Worm (Caenorhabditis elegans) whole organism, L4 larva: ENCODE results near the gene nsy-1.

Source experiments
- F26F4.8 ChIP-seq: fragments of 200-800 bp; sonication (Bioruptor generic); conservative IDR thresholded peaks from 2 replicates; pipeline ENCODE4 v1.3.6; 2022; ENCODE audit warnings: missing genetic modification characterization, missing compliant biosample characterization
- F37D6.2 ChIP-seq: sonication (generic microtip); optimal IDR thresholded peaks from 2 replicates; lab custom pipeline; 2016; ENCODE audit warnings: mild to moderate bottlenecking, missing genetic modification characterization, missing compliant biosample characterization
- R02D3.7 ChIP-seq: fragments of 150-350 bp; sonication (generic microtip); optimal IDR thresholded peaks from 3 replicates; lab custom pipeline; 2014; ENCODE audit warnings: missing biosample characterization, missing genetic modification characterization
- T20F7.1 ChIP-seq: fragments of 200-800 bp; sonication (Bioruptor generic); optimal IDR thresholded peaks from 2 replicates; lab custom pipeline; 2018; ENCODE audit warnings: mild to moderate bottlenecking, missing genetic modification characterization, missing compliant biosample characterization
- Y48G9A.11 ChIP-seq: fragments of 200-800 bp; sonication (Bioruptor generic); IDR thresholded peaks from 2 replicates; pipeline ENCODE4 v1.3.6; 2022; ENCODE audit warnings: missing genetic modification reagents, missing genetic modification characterization, missing compliant biosample characterization
- Y5F2A.4 ChIP-seq: fragments of 200-800 bp; sonication (Bioruptor generic); optimal IDR thresholded peaks from 2 replicates; lab custom pipeline; 2018; ENCODE audit warnings: mild to moderate bottlenecking, missing genetic modification characterization, missing compliant biosample characterization
- ZK546.5 ChIP-seq, 2 experiments: sonication (generic microtip); optimal IDR thresholded peaks; 2 replicates each; lab custom pipeline; 2017; ENCODE audit warnings: missing biosample characterization in 2 of 2, missing genetic modification characterization in 2 of 2
- ama-1 ChIP-seq: fragments of 150-350 bp; optimal IDR thresholded peaks from 2 replicates; lab custom pipeline; 2014; ENCODE audit warnings: inconsistent platforms, mixed read lengths
- ceh-28 ChIP-seq: fragments of 150-350 bp; optimal IDR thresholded peaks from 2 replicates; lab custom pipeline; 2014; ENCODE audit warnings: missing biosample characterization, missing genetic modification reagents, missing genetic modification characterization
- ceh-82 ChIP-seq: sonication (generic microtip); optimal IDR thresholded peaks from 2 replicates; lab custom pipeline; 2017; ENCODE audit warnings: missing biosample characterization, missing genetic modification characterization
- ces-1 ChIP-seq: fragments of 150-350 bp; sonication (generic microtip); optimal IDR thresholded peaks from 4 replicates; lab custom pipeline; 2014; ENCODE audit warnings: missing biosample characterization, missing genetic modification reagents, missing genetic modification characterization
- cey-2 ChIP-seq: sonication (generic microtip); optimal IDR thresholded peaks from 3 replicates; lab custom pipeline; 2017; ENCODE audit warnings: missing genetic modification characterization, mild to moderate bottlenecking, missing compliant biosample characterization, antibody characterized with exemption, borderline replicate concordance; ENCODE audit not compliant: insufficient read depth
- ctbp-1 ChIP-seq: fragments of 200-800 bp; sonication (Bioruptor generic); IDR thresholded peaks from 2 replicates; pipeline ENCODE4 v1.3.6; 2022; ENCODE audit warnings: missing genetic modification reagents, missing genetic modification characterization, missing compliant biosample characterization
- daf-16 ChIP-seq, 3 experiments: sonication (generic microtip); optimal IDR thresholded peaks; 2 replicates each; lab custom pipeline; 2016 to 2017; ENCODE audit warnings: missing genetic modification characterization in 3 of 3, missing genetic modification reagents in 3 of 3, mild to moderate bottlenecking in 2 of 3, missing compliant biosample characterization in 2 of 3, missing biosample characterization in 1 of 3, moderate library complexity in 1 of 3
- dmd-6 ChIP-seq: fragments of 200-800 bp; sonication (Bioruptor generic); IDR thresholded peaks from 2 replicates; pipeline ENCODE4 v1.3.6; 2022; ENCODE audit warnings: missing genetic modification reagents, missing genetic modification characterization, missing compliant biosample characterization
- dmd-8 ChIP-seq: fragments of 200-800 bp; sonication (Bioruptor generic); IDR thresholded peaks from 2 replicates; pipeline ENCODE4 v1.3.6; 2022; ENCODE audit warnings: missing genetic modification characterization, missing compliant biosample characterization
- dve-1 ChIP-seq: sonication (generic microtip); optimal IDR thresholded peaks from 2 replicates; lab custom pipeline; 2017; ENCODE audit warnings: antibody characterized with exemption, mild to moderate bottlenecking, missing genetic modification characterization, missing compliant biosample characterization; ENCODE audit not compliant: insufficient read depth
- egl-43 ChIP-seq: fragments of 200-800 bp; sonication (Bioruptor generic); IDR thresholded peaks from 2 replicates; pipeline ENCODE4 v1.3.6; 2022; ENCODE audit warnings: missing genetic modification reagents, missing genetic modification characterization, missing compliant biosample characterization
- fos-1 ChIP-seq: fragments of 150-350 bp; optimal IDR thresholded peaks from 2 replicates; lab custom pipeline; 2014; ENCODE audit warnings: missing biosample characterization, missing genetic modification characterization
- hif-1 ChIP-seq, 2 experiments: sonication (generic microtip); optimal IDR thresholded peaks; 2 replicates each; lab custom pipeline; 2016 to 2017; ENCODE audit warnings: missing compliant biosample characterization in 2 of 2, missing genetic modification characterization in 2 of 2, missing genetic modification reagents in 2 of 2, missing genotype in 2 of 2, mild to moderate bottlenecking in 1 of 2
- hlh-11 ChIP-seq: fragments of 200-800 bp; sonication (Bioruptor generic); optimal IDR thresholded peaks from 2 replicates; lab custom pipeline; 2018; ENCODE audit warnings: mild to moderate bottlenecking, missing genetic modification characterization, missing compliant biosample characterization
- hlh-30 ChIP-seq: sonication (generic microtip); optimal IDR thresholded peaks from 2 replicates; lab custom pipeline; 2017; ENCODE audit warnings: antibody characterized with exemption, mild to moderate bottlenecking, missing genetic modification characterization, missing compliant biosample characterization; ENCODE audit not compliant: insufficient read depth
- hmg-1.1 ChIP-seq: fragments of 200-800 bp; sonication (Bioruptor generic); IDR thresholded peaks from 2 replicates; pipeline ENCODE4 v1.3.6; 2022; ENCODE audit warnings: missing genetic modification reagents, missing genetic modification characterization, missing compliant biosample characterization
- jun-1 ChIP-seq: fragments of 150-350 bp; optimal IDR thresholded peaks from 2 replicates; lab custom pipeline; 2014; ENCODE audit warnings: missing biosample characterization, missing genetic modification reagents, missing genetic modification characterization
- lim-7 ChIP-seq: fragments of 200-800 bp; sonication (Bioruptor generic); IDR thresholded peaks from 2 replicates; pipeline ENCODE4 v1.3.6; 2022; ENCODE audit warnings: missing genetic modification characterization, missing compliant biosample characterization
- lin-1 ChIP-seq: fragments of 200-800 bp; sonication (Bioruptor generic); IDR thresholded peaks from 2 replicates; pipeline ENCODE4 v1.3.6; 2022; ENCODE audit warnings: missing genetic modification reagents, missing genetic modification characterization, missing compliant biosample characterization
- lin-13 ChIP-seq: fragments of 150-350 bp; optimal IDR thresholded peaks from 2 replicates; lab custom pipeline; 2014; ENCODE audit warnings: missing biosample characterization, missing genetic modification reagents, missing genetic modification characterization
- lin-38 ChIP-seq: fragments of 200-800 bp; sonication (Bioruptor generic); IDR thresholded peaks from 2 replicates; pipeline ENCODE4 v1.3.6; 2022; ENCODE audit warnings: missing genetic modification reagents, missing genetic modification characterization, missing compliant biosample characterization
- lir-3 ChIP-seq: sonication (generic microtip); optimal IDR thresholded peaks from 2 replicates; lab custom pipeline; 2016; ENCODE audit warnings: mild to moderate bottlenecking, missing genetic modification characterization, missing compliant biosample characterization
- madf-5 ChIP-seq, 2 experiments: fragments of 200-800 bp; sonication (Bioruptor generic); IDR thresholded peaks; 2 replicates each; pipeline ENCODE4 v1.3.6; 2022; ENCODE audit warnings: missing compliant biosample characterization in 2 of 2, missing genetic modification characterization in 2 of 2
- mdl-1 ChIP-seq, 2 experiments: fragments of 150-350 bp in 1 of 2; sonication (generic microtip) in 1 of 2; optimal IDR thresholded peaks; 2 replicates each; lab custom pipeline; 2014 to 2017; ENCODE audit warnings: missing biosample characterization in 2 of 2, missing genetic modification characterization in 2 of 2
- nhr-10 ChIP-seq: fragments of 150-350 bp; optimal IDR thresholded peaks from 2 replicates; lab custom pipeline; 2014; ENCODE audit warnings: missing biosample characterization, missing genetic modification characterization
- nhr-11 ChIP-seq: fragments of 150-350 bp; optimal IDR thresholded peaks from 2 replicates; lab custom pipeline; 2014; ENCODE audit warnings: missing biosample characterization, missing genetic modification characterization
- nhr-25 ChIP-seq: sonication (generic microtip); optimal IDR thresholded peaks from 2 replicates; lab custom pipeline; 2017; ENCODE audit warnings: missing genetic modification characterization, mild to moderate bottlenecking, missing compliant biosample characterization, antibody characterized with exemption, moderate library complexity, borderline replicate concordance; ENCODE audit not compliant: insufficient read depth
- nhr-41 ChIP-seq: fragments of 200-800 bp; sonication (Bioruptor generic); IDR thresholded peaks from 2 replicates; pipeline ENCODE4 v1.3.6; 2022; ENCODE audit warnings: missing genetic modification reagents, missing genetic modification characterization, missing compliant biosample characterization
- nhr-42 ChIP-seq: fragments of 200-800 bp; sonication (Bioruptor generic); IDR thresholded peaks from 2 replicates; pipeline ENCODE4 v1.3.6; 2022; ENCODE audit warnings: missing genetic modification characterization, missing compliant biosample characterization
- nhr-48 ChIP-seq: sonication (generic microtip); optimal IDR thresholded peaks from 2 replicates; lab custom pipeline; 2016; ENCODE audit warnings: mild to moderate bottlenecking, missing genetic modification characterization, missing compliant biosample characterization
- php-3 ChIP-seq: fragments of 200-800 bp; sonication (Bioruptor generic); IDR thresholded peaks from 2 replicates; pipeline ENCODE4 v1.3.6; 2022; ENCODE audit warnings: missing genetic modification reagents, missing genetic modification characterization, missing compliant biosample characterization
- tag-97 ChIP-seq: fragments of 200-800 bp; sonication (Bioruptor generic); IDR thresholded peaks from 2 replicates; pipeline ENCODE4 v1.3.6; 2022; ENCODE audit warnings: missing genetic modification characterization, missing compliant biosample characterization
- unc-130 ChIP-seq: sonication (generic microtip); optimal IDR thresholded peaks from 2 replicates; lab custom pipeline; 2016; ENCODE audit warnings: missing genetic modification reagents, missing genetic modification characterization, missing compliant biosample characterization
- unc-62 ChIP-seq, 3 experiments: fragments of 150-350 bp in 1 of 3; sonication (generic microtip); optimal IDR thresholded peaks in 2 of 3; peaks in 1 of 3; 1 replicate in 1 of 3; 2 replicates in 2 of 3; lab custom pipeline; 2014 to 2017; ENCODE audit warnings: missing biosample characterization in 3 of 3, missing genetic modification characterization in 3 of 3, missing genetic modification reagents in 3 of 3, missing genotype in 1 of 3
- vab-7 ChIP-seq: fragments of 200-800 bp; sonication (Bioruptor generic); IDR thresholded peaks from 2 replicates; pipeline ENCODE4 v1.3.6; 2022; ENCODE audit warnings: missing genetic modification reagents, missing genetic modification characterization, missing compliant biosample characterization
- zfp-2 ChIP-seq: sonication (generic microtip); optimal IDR thresholded peaks from 2 replicates; lab custom pipeline; 2016; ENCODE audit warnings: mild to moderate bottlenecking, missing genetic modification characterization, missing compliant biosample characterization
- zip-11 ChIP-seq: fragments of 200-800 bp; sonication (Bioruptor generic); IDR thresholded peaks from 2 replicates; pipeline ENCODE4 v1.3.6; 2022; ENCODE audit warnings: missing genetic modification characterization, missing compliant biosample characterization

The nsy-1 gene

ce11 chrII:5019389-5020108, 3.0 kb upstream of the nsy-1 start (continued):
- peak; percentile 65 for TF ChIP-seq T20F7.1 (GFP tag; lab: Kevin White, UChicago)
- peak; percentile 60 for TF ChIP-seq nhr-10 (tag; lab: Kevin White, UChicago)
- no peak for TF ChIP-seq dmd-8 (GFP tag; lab: Robert Waterston, UW)
- no peak for TF ChIP-seq nhr-41 (GFP tag; lab: Robert Waterston, UW)
- peak; percentile 82 for TF ChIP-seq hlh-11 (tag; lab: Kevin White, UChicago)
- TF ChIP-seq ceh-82 (tag; lab: Kevin White, UChicago), result no peak
- TF ChIP-seq fos-1, result no peak
- peak; percentile 82 for TF ChIP-seq php-3
- peak; percentile 32 for TF ChIP-seq cey-2
- no peak for TF ChIP-seq jun-1
- peak in 1 of 2 experiments; percentile 88 for TF ChIP-seq unc-62 (GFP tag; optimal IDR thresholded peaks at IDR 0.05 in 1 of 2; lab: Kevin White, UChicago)
- no peak for TF ChIP-seq unc-62 (tag; optimal IDR thresholded peaks at IDR 0.05; lab: Kevin White, UChicago)
- no peak for TF ChIP-seq nhr-42
- no peak for TF ChIP-seq unc-130
- no peak for TF ChIP-seq Y5F2A.4 (GFP tag; lab: Kevin White, UChicago)
- peak; percentile 25 for TF ChIP-seq nhr-48
- TF ChIP-seq daf-16 (GFP tag; optimal IDR thresholded peaks at IDR 0.05; lab: Kevin White, UChicago), result no peak
- peak; percentile 53 for TF ChIP-seq daf-16 (tag; optimal IDR thresholded peaks at IDR 0.05; lab: Kevin White, UChicago)
- peak; percentile 81 for TF ChIP-seq dmd-6 (GFP tag; lab: Robert Waterston, UW)
- no peak for TF ChIP-seq ZK546.5 (tag; optimal IDR thresholded peaks at IDR 0.05; lab: Kevin White, UChicago)
- TF ChIP-seq nhr-11, result no peak
- TF ChIP-seq lir-3, result no peak
- TF ChIP-seq, all 104 proteins: peak for 20

ce11 chrII:5020513-5021081, 2.0 kb upstream of the nsy-1 start:
- TF ChIP-seq dmd-6 (GFP tag; lab: Robert Waterston, UW) (no peak; the same call in 1 of the 2 replicates), ama-1 (lab: Kevin White, UChicago) (no peak), unc-62 (GFP tag; optimal IDR thresholded peaks at IDR 0.05 in 1 of 2; lab: Kevin White, UChicago) (no peak), unc-62 (tag; optimal IDR thresholded peaks at IDR 0.05; lab: Kevin White, UChicago) (no peak), daf-16 (GFP tag; optimal IDR thresholded peaks at IDR 0.05; lab: Kevin White, UChicago) (no peak), daf-16 (tag; optimal IDR thresholded peaks at IDR 0.05; lab: Kevin White, UChicago) (peak; percentile 61), ctbp-1 (GFP tag; lab: Robert Waterston, UW) (no peak), nhr-25 (no peak), F26F4.8 (GFP tag; lab: Robert Waterston, UW) (no peak), ceh-28 (no peak), hmg-1.1 (GFP tag; lab: Robert Waterston, UW) (0 out of 2 replicates have a peak, but pooled peaks have one; percentile 8), lin-1 (GFP tag; lab: Robert Waterston, UW) (no peak), Y48G9A.11 (GFP tag; lab: Robert Waterston, UW) (no peak), hif-1 (tag; optimal IDR thresholded peaks at IDR 0.05; lab: Kevin White, UChicago) (no peak), zip-11 (GFP tag; lab: Robert Waterston, UW) (no peak), cey-2 (no peak), vab-7 (GFP tag; lab: Robert Waterston, UW) (no peak), ces-1 (GFP tag; lab: Kevin White, UChicago) (no peak), lin-13 (GFP tag; lab: Kevin White, UChicago) (no peak), fos-1 (no peak), nhr-10 (tag; lab: Kevin White, UChicago) (no peak), nhr-11 (no peak), tag-97 (GFP tag; lab: Robert Waterston, UW) (no peak), lim-7 (GFP tag; lab: Robert Waterston, UW) (no peak), zfp-2 (no peak), F37D6.2 (tag; lab: Kevin White, UChicago) (no peak), hlh-11 (tag; lab: Kevin White, UChicago) (peak; percentile 36), ZK546.5 (tag; optimal IDR thresholded peaks at IDR 0.05; lab: Kevin White, UChicago) (no peak), jun-1 (no peak), lir-3 (no peak), hlh-30 (tag; lab: Kevin White, UChicago) (peak; percentile 81), egl-43 (GFP tag; lab: Robert Waterston, UW) (no peak), nhr-42 (no peak), lin-38 (GFP tag; lab: Robert Waterston, UW) (no peak), R02D3.7 (tag; lab: Kevin White, UChicago) (no peak), madf-5 (GFP tag; IDR thresholded peaks at IDR 0.05; lab: Robert Waterston, UW) (no peak), dve-1 (tag; lab: Kevin White, UChicago) (peak; percentile 8), mdl-1 (tag; optimal IDR thresholded peaks at IDR 0.05; lab: Kevin White, UChicago) (peak in 1 of 2 experiments; percentile 49)
